ENCODE assay signal across 5 fruit fly cellular contexts in the genomic region with DNA sequence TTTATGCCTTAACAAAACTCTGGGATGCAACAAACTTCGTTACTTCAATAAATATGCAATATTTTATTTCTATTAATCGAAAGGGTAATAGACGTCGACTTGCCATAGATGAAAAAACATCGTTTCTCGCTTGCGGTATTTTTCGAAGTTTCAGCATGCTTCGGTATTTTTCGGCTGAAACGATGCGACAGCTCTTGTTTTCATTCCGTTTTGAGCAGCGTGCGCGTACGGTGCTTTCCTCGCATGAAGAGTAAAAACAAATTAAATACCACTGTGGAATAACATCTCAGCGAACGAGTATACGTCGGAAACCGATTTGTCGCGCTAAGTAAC.
A peak's percentile ranks its signal among the peaks of the same experiment; 100 is the strongest.
TF ChIP-seq lines count a peak whose summit lies in the region.

TSS of gene CG9328 (plus strand) at position 201 of the 333 bp plus-strand sequence.

TF ChIP-seq in whole organism, adult, 20 proteins besides CTCF, POLR2A, EP300 and RAD21 (continued from another document):
- TF ChIP-seq ovo (GFP tag; optimal IDR thresholded peaks at IDR 0.05; lab: Kevin White, UChicago) (peak; percentile 2), cnc (optimal IDR thresholded peaks at IDR 0.05; lab: Kevin White, UChicago) (no peak)
TF ChIP-seq in whole organism, adult: peak in this region for 8.

TF ChIP-seq in whole organism, embryonic, 481 proteins besides CTCF, POLR2A, EP300 and RAD21 (continued from another document and continues in another):
- TF ChIP-seq CG15479 (GFP tag; optimal IDR thresholded peaks at IDR 0.05; lab: Kevin White, UChicago) (no peak), sens-2 (GFP tag; IDR thresholded peaks at IDR 0.05; lab: Robert Waterston, UW) (no peak), gem (tag; optimal IDR thresholded peaks at IDR 0.05; lab: Kevin White, UChicago) (peak; percentile 66), Bteb2 (GFP tag; optimal IDR thresholded peaks at IDR 0.05; lab: Kevin White, UChicago) (no peak), tap (tag; optimal IDR thresholded peaks at IDR 0.05; lab: Kevin White, UChicago) (peak; percentile 17), Hr3 (GFP tag; optimal IDR thresholded peaks at IDR 0.05; lab: Kevin White, UChicago) (peak; percentile 17), CG11695 (GFP tag; IDR thresholded peaks at IDR 0.05; lab: Robert Waterston, UW) (peak; percentile 48; the same call in 1 of the 3 replicates), prd (optimal IDR thresholded peaks at IDR 0.05; lab: Kevin White, UChicago) (no peak), prd (GFP tag; IDR thresholded peaks at IDR 0.05; lab: Robert Waterston, UW) (peak; percentile 48; the same call in 1 of the 3 replicates), CG6689 (GFP tag; IDR thresholded peaks at IDR 0.05; lab: Robert Waterston, UW) (peak; percentile 41; the same call in 1 of the 2 replicates), CG18262 (tag; optimal IDR thresholded peaks at IDR 0.05; lab: Kevin White, UChicago) (peak; percentile 58), CG12744 (GFP tag; optimal IDR thresholded peaks at IDR 0.05; lab: Kevin White, UChicago) (peak; percentile 5), Awh (GFP tag; IDR thresholded peaks at IDR 0.05; lab: Robert Waterston, UW) (0 out of 2 replicates have a peak, but pooled peaks have one; percentile 6), CG11723 (GFP tag; optimal IDR thresholded peaks at IDR 0.05; lab: Kevin White, UChicago) (peak; percentile 6), CG2889 (GFP tag; IDR thresholded peaks at IDR 0.05; lab: Robert Waterston, UW) (no peak), PHDP (tag; optimal IDR thresholded peaks at IDR 0.05; lab: Kevin White, UChicago) (peak; percentile 59), wek (GFP tag; optimal IDR thresholded peaks at IDR 0.05; lab: Kevin White, UChicago) (peak; percentile 55), Scr (GFP tag; IDR thresholded peaks at IDR 0.05; lab: Robert Waterston, UW; ENCODE audit: partially characterized antibody) (peak; percentile 33; the same call in 1 of the 2 replicates), CG8924 (tag; optimal IDR thresholded peaks at IDR 0.05; lab: Kevin White, UChicago) (peak; percentile 46), hkb (optimal IDR thresholded peaks at IDR 0.05; lab: Kevin White, UChicago) (no peak), hkb (GFP tag; IDR thresholded peaks at IDR 0.05; lab: Robert Waterston, UW) (peak; percentile 62), Ets97D (GFP tag; optimal IDR thresholded peaks at IDR 0.05; lab: Kevin White, UChicago) (peak; percentile 59), tll (GFP tag; optimal IDR thresholded peaks at IDR 0.05; lab: Kevin White, UChicago) (no peak), CG1603 (tag; optimal IDR thresholded peaks at IDR 0.05; lab: Kevin White, UChicago) (peak; percentile 55), E2f1 (GFP tag; IDR thresholded peaks at IDR 0.05; lab: Robert Waterston, UW) (no peak), dm (GFP tag; optimal IDR thresholded peaks at IDR 0.05; lab: Kevin White, UChicago) (peak; percentile 55), pnt (GFP tag; optimal IDR thresholded peaks at IDR 0.05; lab: Kevin White, UChicago) (no peak), ato (GFP tag; IDR thresholded peaks at IDR 0.05; lab: Robert Waterston, UW; ENCODE audit: partially characterized antibody) (peak; percentile 64), gfzf (GFP tag; optimal IDR thresholded peaks at IDR 0.05; lab: Kevin White, UChicago) (peak; percentile 64), Jarid2 (GFP tag; optimal IDR thresholded peaks at IDR 0.05; lab: Kevin White, UChicago) (peak; percentile 94)

TF ChIP-seq in whole organism, prepupa, 60 proteins besides CTCF, POLR2A, EP300 and RAD21 (continued from another document and continues in another):
- TF ChIP-seq CG8319 (GFP tag; optimal IDR thresholded peaks at IDR 0.05; lab: Kevin White, UChicago) (peak; percentile 2), fd59A (GFP tag; optimal IDR thresholded peaks at IDR 0.05; lab: Kevin White, UChicago) (no peak), Ets21C (GFP tag; optimal IDR thresholded peaks at IDR 0.05; lab: Kevin White, UChicago) (peak; percentile 6), net (GFP tag; optimal IDR thresholded peaks at IDR 0.05; lab: Kevin White, UChicago) (peak; percentile 13), CG34406 (GFP tag; optimal IDR thresholded peaks at IDR 0.05; lab: Kevin White, UChicago) (peak; percentile 31), ss (GFP tag; optimal IDR thresholded peaks at IDR 0.05; lab: Kevin White, UChicago) (peak in 1 of 2 experiments; percentile 30), OdsH (GFP tag; optimal IDR thresholded peaks at IDR 0.05; lab: Kevin White, UChicago) (peak; percentile 50), Lpt (GFP tag; optimal IDR thresholded peaks at IDR 0.05; lab: Kevin White, UChicago) (no peak), CG10631 (GFP tag; optimal IDR thresholded peaks at IDR 0.05; lab: Kevin White, UChicago) (peak; percentile 50), CG10669 (GFP tag; optimal IDR thresholded peaks at IDR 0.05; lab: Kevin White, UChicago) (peak; percentile 41), cyc (GFP tag; optimal IDR thresholded peaks at IDR 0.05; lab: Kevin White, UChicago) (peak; percentile 42), Sox14 (GFP tag; optimal IDR thresholded peaks at IDR 0.05; lab: Kevin White, UChicago) (peak; percentile 0), CG1621 (tag; optimal IDR thresholded peaks at IDR 0.05; lab: Kevin White, UChicago) (peak; percentile 22), Sox102F (GFP tag; optimal IDR thresholded peaks at IDR 0.05; lab: Kevin White, UChicago) (peak; percentile 72), dac (GFP tag; optimal IDR thresholded peaks at IDR 0.05; lab: Kevin White, UChicago) (no peak), CG31627 (GFP tag; optimal IDR thresholded peaks at IDR 0.05; lab: Kevin White, UChicago) (peak; percentile 54), dsx (GFP tag; optimal IDR thresholded peaks at IDR 0.05; lab: Kevin White, UChicago; ENCODE audit: poor library complexity, severe bottlenecking) (no peak), eg (GFP tag; IDR thresholded peaks at IDR 0.05; lab: Robert Waterston, UW) (no peak; the same call in 1 of the 3 replicates), salr (GFP tag; optimal IDR thresholded peaks at IDR 0.05; lab: Kevin White, UChicago) (peak in 1 of 2 experiments; percentile 13), CG8632 (GFP tag; optimal IDR thresholded peaks at IDR 0.05; lab: Kevin White, UChicago) (no peak), CG6792 (GFP tag; optimal IDR thresholded peaks at IDR 0.05; lab: Kevin White, UChicago) (peak; percentile 22), CG6854 (GFP tag; optimal IDR thresholded peaks at IDR 0.05; lab: Kevin White, UChicago) (peak; percentile 26), Hr38 (GFP tag; optimal IDR thresholded peaks at IDR 0.05; lab: Kevin White, UChicago) (no peak), CG3032 (tag; optimal IDR thresholded peaks at IDR 0.05; lab: Kevin White, UChicago) (peak; percentile 47), acj6 (GFP tag; optimal IDR thresholded peaks at IDR 0.05; lab: Kevin White, UChicago) (peak; percentile 36), fd85E (GFP tag; optimal IDR thresholded peaks at IDR 0.05; lab: Kevin White, UChicago) (peak; percentile 50), CG6808 (GFP tag; optimal IDR thresholded peaks at IDR 0.05; lab: Kevin White, UChicago) (no peak), CG7368 (GFP tag; optimal IDR thresholded peaks at IDR 0.05; lab: Kevin White, UChicago) (no peak), CG4318 (GFP tag; optimal IDR thresholded peaks at IDR 0.05; lab: Kevin White, UChicago) (no peak), lz (GFP tag; optimal IDR thresholded peaks at IDR 0.05; lab: Kevin White, UChicago) (peak; percentile 39), Eip78C (GFP tag; lab: Kevin White, UChicago) (peak; percentile 83), Eip93F (GFP tag; optimal IDR thresholded peaks at IDR 0.05; lab: Kevin White, UChicago) (no peak)

TF ChIP-seq in whole organism, pupa, 21 proteins besides CTCF, POLR2A, EP300 and RAD21 (continued from another document):
- peak; percentile 57 for TF ChIP-seq Pif1A (GFP tag; optimal IDR thresholded peaks at IDR 0.05; lab: Kevin White, UChicago)

TF ChIP-seq in whole organism, wandering third instar larva, 38 proteins besides CTCF, POLR2A, EP300 and RAD21 (continued from another document):
- TF ChIP-seq dl (GFP tag; optimal IDR thresholded peaks at IDR 0.05; lab: Kevin White, UChicago; ENCODE audit: insufficient read depth in 1 of 2, partially characterized antibody in 2 of 2) (no peak), brk (GFP tag; optimal IDR thresholded peaks at IDR 0.05; lab: Kevin White, UChicago) (peak; percentile 27), dsf (GFP tag; optimal IDR thresholded peaks at IDR 0.05; lab: Kevin White, UChicago; ENCODE audit: borderline replicate concordance) (no peak), CG32264 (GFP tag; optimal IDR thresholded peaks at IDR 0.05; lab: Kevin White, UChicago) (no peak), pan (optimal IDR thresholded peaks at IDR 0.05; lab: Kevin White, UChicago) (no peak), h (GFP tag; optimal IDR thresholded peaks at IDR 0.05; lab: Kevin White, UChicago) (peak; percentile 62), Abd-B (GFP tag; optimal IDR thresholded peaks at IDR 0.05; lab: Kevin White, UChicago) (no peak), foxo (GFP tag; optimal IDR thresholded peaks at IDR 0.05; lab: Kevin White, UChicago) (peak; percentile 10 to 40), dmrt93B (GFP tag; optimal IDR thresholded peaks at IDR 0.05; lab: Kevin White, UChicago) (no peak), tai (GFP tag; optimal IDR thresholded peaks at IDR 0.05; lab: Kevin White, UChicago) (peak; percentile 25), Sp1 (GFP tag; optimal IDR thresholded peaks at IDR 0.05; lab: Kevin White, UChicago) (peak; percentile 28), Dfd (GFP tag; optimal IDR thresholded peaks at IDR 0.05; lab: Kevin White, UChicago) (no peak), Hnf4 (GFP tag; optimal IDR thresholded peaks at IDR 0.05; lab: Kevin White, UChicago) (peak; percentile 62), fru (GFP tag; optimal IDR thresholded peaks at IDR 0.05; lab: Kevin White, UChicago) (peak; percentile 48), Dif (GFP tag; optimal IDR thresholded peaks at IDR 0.05; lab: Kevin White, UChicago; ENCODE audit: partially characterized antibody) (peak; percentile 81), Myc (optimal IDR thresholded peaks at IDR 0.05; lab: Kevin White, UChicago) (no peak), CG9705 (GFP tag; optimal IDR thresholded peaks at IDR 0.05; lab: Kevin White, UChicago) (no peak)
